Worm (Caenorhabditis elegans) whole organism, L4 larva: ENCODE measurements around the gene F46H5.2.

ENCODE experiments used
- F49E8.2 ChIP-seq: sonication (generic microtip); optimal IDR thresholded peaks from 2 replicates; lab custom pipeline; 2016; ENCODE audit warnings: missing compliant biosample characterization, mild to moderate bottlenecking, missing genetic modification characterization, borderline replicate concordance
- T20F7.1 ChIP-seq: fragments of 200-800 bp; sonication (Bioruptor generic); optimal IDR thresholded peaks from 2 replicates; lab custom pipeline; 2018; ENCODE audit warnings: mild to moderate bottlenecking, missing genetic modification characterization, missing compliant biosample characterization
- T26A8.4 ChIP-seq: fragments of 200-800 bp; sonication (Bioruptor generic); IDR thresholded peaks from 2 replicates; pipeline ENCODE4 v1.3.6; 2022; ENCODE audit warnings: missing genetic modification characterization, missing compliant biosample characterization
- attf-4 ChIP-seq: sonication (generic microtip); optimal IDR thresholded peaks from 3 replicates; lab custom pipeline; 2017; ENCODE audit warnings: missing biosample characterization, missing genetic modification characterization
- ceh-44 ChIP-seq: fragments of 200-800 bp; sonication (Bioruptor generic); IDR thresholded peaks from 2 replicates; pipeline ENCODE4 v1.3.6; 2022; ENCODE audit warnings: missing genetic modification reagents, missing genetic modification characterization, missing compliant biosample characterization
- ceh-82 ChIP-seq: sonication (generic microtip); optimal IDR thresholded peaks from 2 replicates; lab custom pipeline; 2017; ENCODE audit warnings: missing biosample characterization, missing genetic modification characterization
- ces-1 ChIP-seq: fragments of 150-350 bp; sonication (generic microtip); optimal IDR thresholded peaks from 4 replicates; lab custom pipeline; 2014; ENCODE audit warnings: missing biosample characterization, missing genetic modification reagents, missing genetic modification characterization
- daf-12 ChIP-seq: fragments of 150-350 bp; optimal IDR thresholded peaks from 2 replicates; lab custom pipeline; 2014; ENCODE audit warnings: missing biosample characterization, missing genetic modification reagents, missing genetic modification characterization
- daf-19 ChIP-seq: fragments of 200-800 bp; sonication (Bioruptor generic); conservative IDR thresholded peaks from 2 replicates; pipeline ENCODE4 v1.3.6; 2022; ENCODE audit warnings: missing genetic modification characterization, missing compliant biosample characterization
- daf-8 ChIP-seq: fragments of 200-800 bp; sonication (Bioruptor generic); IDR thresholded peaks from 2 replicates; pipeline ENCODE4 v1.3.6; 2022; ENCODE audit warnings: missing genetic modification characterization, missing compliant biosample characterization
- dmd-8 ChIP-seq: fragments of 200-800 bp; sonication (Bioruptor generic); IDR thresholded peaks from 2 replicates; pipeline ENCODE4 v1.3.6; 2022; ENCODE audit warnings: missing genetic modification characterization, missing compliant biosample characterization
- dve-1 ChIP-seq: sonication (generic microtip); optimal IDR thresholded peaks from 2 replicates; lab custom pipeline; 2017; ENCODE audit warnings: antibody characterized with exemption, mild to moderate bottlenecking, missing genetic modification characterization, missing compliant biosample characterization; ENCODE audit not compliant: insufficient read depth
- fkh-10 ChIP-seq: fragments of 150-350 bp; optimal IDR thresholded peaks from 2 replicates; lab custom pipeline; 2014; ENCODE audit warnings: missing biosample characterization, missing genetic modification reagents, missing genetic modification characterization
- hif-1 ChIP-seq, 2 experiments: sonication (generic microtip); optimal IDR thresholded peaks; 2 replicates each; lab custom pipeline; 2016 to 2017; ENCODE audit warnings: missing compliant biosample characterization in 2 of 2, missing genetic modification characterization in 2 of 2, missing genetic modification reagents in 2 of 2, missing genotype in 2 of 2, mild to moderate bottlenecking in 1 of 2
- hlh-30 ChIP-seq: sonication (generic microtip); optimal IDR thresholded peaks from 2 replicates; lab custom pipeline; 2017; ENCODE audit warnings: antibody characterized with exemption, mild to moderate bottlenecking, missing genetic modification characterization, missing compliant biosample characterization; ENCODE audit not compliant: insufficient read depth
- hmg-1.1 ChIP-seq: fragments of 200-800 bp; sonication (Bioruptor generic); IDR thresholded peaks from 2 replicates; pipeline ENCODE4 v1.3.6; 2022; ENCODE audit warnings: missing genetic modification reagents, missing genetic modification characterization, missing compliant biosample characterization
- jun-1 ChIP-seq: fragments of 150-350 bp; optimal IDR thresholded peaks from 2 replicates; lab custom pipeline; 2014; ENCODE audit warnings: missing biosample characterization, missing genetic modification reagents, missing genetic modification characterization
- lin-1 ChIP-seq: fragments of 200-800 bp; sonication (Bioruptor generic); IDR thresholded peaks from 2 replicates; pipeline ENCODE4 v1.3.6; 2022; ENCODE audit warnings: missing genetic modification reagents, missing genetic modification characterization, missing compliant biosample characterization
- lin-29 ChIP-seq: fragments of 200-800 bp; sonication (Bioruptor generic); IDR thresholded peaks from 2 replicates; pipeline ENCODE4 v1.3.6; 2022; ENCODE audit warnings: missing genetic modification reagents, missing genetic modification characterization, missing compliant biosample characterization
- lin-38 ChIP-seq: fragments of 200-800 bp; sonication (Bioruptor generic); IDR thresholded peaks from 2 replicates; pipeline ENCODE4 v1.3.6; 2022; ENCODE audit warnings: missing genetic modification reagents, missing genetic modification characterization, missing compliant biosample characterization
- lin-39 ChIP-seq: fragments of 150-350 bp; optimal IDR thresholded peaks from 2 replicates; lab custom pipeline; 2014; ENCODE audit warnings: missing biosample characterization, missing genetic modification reagents, missing genetic modification characterization
- lir-3 ChIP-seq: sonication (generic microtip); optimal IDR thresholded peaks from 2 replicates; lab custom pipeline; 2016; ENCODE audit warnings: mild to moderate bottlenecking, missing genetic modification characterization, missing compliant biosample characterization
- lsy-2 ChIP-seq, 2 experiments: fragments of 150-350 bp in 1 of 2; sonication (generic microtip) in 1 of 2; optimal IDR thresholded peaks; 2 replicates each; lab custom pipeline; 2014 to 2017; ENCODE audit warnings: missing biosample characterization in 2 of 2, missing genetic modification characterization in 2 of 2
- madf-5 ChIP-seq, 2 experiments: fragments of 200-800 bp; sonication (Bioruptor generic); IDR thresholded peaks; 2 replicates each; pipeline ENCODE4 v1.3.6; 2022; ENCODE audit warnings: missing compliant biosample characterization in 2 of 2, missing genetic modification characterization in 2 of 2
- madf-9 ChIP-seq: fragments of 200-800 bp; sonication (Bioruptor generic); conservative IDR thresholded peaks from 2 replicates; pipeline ENCODE4 v1.3.6; 2022; ENCODE audit warnings: missing genetic modification reagents, missing genetic modification characterization, missing compliant biosample characterization
- mdl-1 ChIP-seq, 2 experiments: fragments of 150-350 bp in 1 of 2; sonication (generic microtip) in 1 of 2; optimal IDR thresholded peaks; 2 replicates each; lab custom pipeline; 2014 to 2017; ENCODE audit warnings: missing biosample characterization in 2 of 2, missing genetic modification characterization in 2 of 2
- mdt-29 ChIP-seq: fragments of 200-800 bp; sonication (Bioruptor generic); IDR thresholded peaks from 2 replicates; pipeline ENCODE4 v1.3.6; 2022; ENCODE audit warnings: missing genetic modification reagents, missing genetic modification characterization, missing compliant biosample characterization
- mep-1 ChIP-seq: fragments of 150-350 bp; sonication (generic microtip); optimal IDR thresholded peaks from 3 replicates; lab custom pipeline; 2014; ENCODE audit warnings: missing biosample characterization, missing genetic modification characterization
- mxl-2 ChIP-seq: fragments of 200-800 bp; sonication (Bioruptor generic); conservative IDR thresholded peaks from 2 replicates; pipeline ENCODE4 v1.3.6; 2022; ENCODE audit warnings: missing genetic modification reagents, missing genetic modification characterization, missing compliant biosample characterization
- mxl-3 ChIP-seq: fragments of 200-800 bp; sonication (Bioruptor generic); optimal IDR thresholded peaks from 2 replicates; lab custom pipeline; 2018; ENCODE audit warnings: mild to moderate bottlenecking, missing genetic modification characterization, missing compliant biosample characterization
- nhr-237 ChIP-seq: sonication (generic microtip); optimal IDR thresholded peaks from 2 replicates; lab custom pipeline; 2017; ENCODE audit warnings: missing biosample characterization, missing genetic modification characterization
- nhr-25 ChIP-seq: sonication (generic microtip); optimal IDR thresholded peaks from 2 replicates; lab custom pipeline; 2017; ENCODE audit warnings: missing genetic modification characterization, mild to moderate bottlenecking, missing compliant biosample characterization, antibody characterized with exemption, moderate library complexity, borderline replicate concordance; ENCODE audit not compliant: insufficient read depth
- nhr-42 ChIP-seq: fragments of 200-800 bp; sonication (Bioruptor generic); IDR thresholded peaks from 2 replicates; pipeline ENCODE4 v1.3.6; 2022; ENCODE audit warnings: missing genetic modification characterization, missing compliant biosample characterization
- nhr-76 ChIP-seq: fragments of 150-350 bp; optimal IDR thresholded peaks from 2 replicates; lab custom pipeline; 2014; ENCODE audit warnings: missing biosample characterization, missing genetic modification characterization
- rbr-2 ChIP-seq: sonication (generic microtip); optimal IDR thresholded peaks from 2 replicates; lab custom pipeline; 2016; ENCODE audit warnings: missing genotype, missing genetic modification characterization, missing compliant biosample characterization
- skn-1 ChIP-seq: fragments of 150-350 bp; optimal IDR thresholded peaks from 2 replicates; lab custom pipeline; 2014; ENCODE audit warnings: missing biosample characterization, missing genetic modification characterization
- snpc-4 ChIP-seq: fragments of 150-350 bp; optimal IDR thresholded peaks from 2 replicates; lab custom pipeline; 2014; ENCODE audit warnings: missing biosample characterization, missing genetic modification characterization
- tag-97 ChIP-seq: fragments of 200-800 bp; sonication (Bioruptor generic); IDR thresholded peaks from 2 replicates; pipeline ENCODE4 v1.3.6; 2022; ENCODE audit warnings: missing genetic modification characterization, missing compliant biosample characterization
- tra-1 ChIP-seq: fragments of 200-800 bp; sonication (Bioruptor generic); IDR thresholded peaks from 2 replicates; pipeline ENCODE4 v1.3.6; 2022; ENCODE audit warnings: missing genetic modification reagents, missing genetic modification characterization, missing compliant biosample characterization
- unc-130 ChIP-seq: sonication (generic microtip); optimal IDR thresholded peaks from 2 replicates; lab custom pipeline; 2016; ENCODE audit warnings: missing genetic modification reagents, missing genetic modification characterization, missing compliant biosample characterization
- unc-39 ChIP-seq: sonication (generic microtip); optimal IDR thresholded peaks from 2 replicates; lab custom pipeline; 2017; ENCODE audit warnings: missing biosample characterization, missing genetic modification characterization
- unc-62 ChIP-seq, 3 experiments: fragments of 150-350 bp in 1 of 3; sonication (generic microtip); optimal IDR thresholded peaks in 2 of 3; peaks in 1 of 3; 1 replicate in 1 of 3; 2 replicates in 2 of 3; lab custom pipeline; 2014 to 2017; ENCODE audit warnings: missing biosample characterization in 3 of 3, missing genetic modification characterization in 3 of 3, missing genetic modification reagents in 3 of 3, missing genotype in 1 of 3
- zag-1 ChIP-seq: fragments of 150-350 bp; optimal IDR thresholded peaks from 2 replicates; lab custom pipeline; 2014; ENCODE audit warnings: missing biosample characterization, missing genetic modification characterization
- zfp-2 ChIP-seq: sonication (generic microtip); optimal IDR thresholded peaks from 2 replicates; lab custom pipeline; 2016; ENCODE audit warnings: mild to moderate bottlenecking, missing genetic modification characterization, missing compliant biosample characterization
- zfp-3 ChIP-seq: fragments of 200-800 bp; sonication (Bioruptor generic); conservative IDR thresholded peaks from 2 replicates; pipeline ENCODE4 v1.3.6; 2022; ENCODE audit warnings: missing genetic modification reagents, missing genetic modification characterization, missing compliant biosample characterization
- zip-11 ChIP-seq: fragments of 200-800 bp; sonication (Bioruptor generic); IDR thresholded peaks from 2 replicates; pipeline ENCODE4 v1.3.6; 2022; ENCODE audit warnings: missing genetic modification characterization, missing compliant biosample characterization
- zip-2 ChIP-seq: fragments of 150-350 bp; optimal IDR thresholded peaks from 2 replicates; lab custom pipeline; 2014; ENCODE audit warnings: missing biosample characterization, missing genetic modification characterization
- ztf-7 ChIP-seq: fragments of 150-350 bp; optimal IDR thresholded peaks from 2 replicates; lab custom pipeline; 2014; ENCODE audit warnings: missing biosample characterization, missing genetic modification characterization

Gene F46H5.2

ce11 chrX:7242878-7243277 is 22.6 kb upstream of the F46H5.2 start, which contains the start of gene F46H5.7 (continued):
- TF ChIP-seq unc-62 (GFP tag; optimal IDR thresholded peaks at IDR 0.05 in 1 of 2; lab: Kevin White, UChicago) (no peak), unc-62 (tag; optimal IDR thresholded peaks at IDR 0.05; lab: Kevin White, UChicago) (no peak), unc-130 (no peak), ceh-44 (GFP tag; lab: Robert Waterston, UW) (no peak)

- TF ChIP-seq skn-1 (tag; lab: Kevin White, UChicago) (no peak), jun-1 (tag; lab: Kevin White, UChicago) (no peak), lin-39 (tag; lab: Kevin White, UChicago) (no peak), daf-12 (tag; lab: Kevin White, UChicago) (no peak), unc-130 (no peak), lir-3 (tag; lab: Kevin White, UChicago) (no peak), nhr-76 (tag; lab: Kevin White, UChicago) (no peak), rbr-2 (tag; lab: Kevin White, UChicago) (no peak), hmg-1.1 (GFP tag; lab: Robert Waterston, UW) (0 out of 2 replicates have a peak, but pooled peaks have one; percentile 17), tag-97 (no peak), lsy-2 (tag; optimal IDR thresholded peaks at IDR 0.05; lab: Kevin White, UChicago) (no peak), zip-2 (tag; lab: Kevin White, UChicago) (no peak), zag-1 (tag; lab: Kevin White, UChicago) (no peak), ceh-44 (GFP tag; lab: Robert Waterston, UW) (no peak), fkh-10 (GFP tag; lab: Kevin White, UChicago) (no peak), hif-1 (tag; optimal IDR thresholded peaks at IDR 0.05; lab: Kevin White, UChicago) (peak in 1 of 2 experiments; percentile 25), mdl-1 (tag; optimal IDR thresholded peaks at IDR 0.05; lab: Kevin White, UChicago) (peak in 1 of 2 experiments; percentile 61), snpc-4 (tag; lab: Kevin White, UChicago) (no peak), mep-1 (tag; lab: Kevin White, UChicago) (peak; percentile 31), ztf-7 (tag; lab: Kevin White, UChicago) (no peak), nhr-25 (tag; lab: Kevin White, UChicago) (no peak), daf-8 (GFP tag; lab: Robert Waterston, UW) (no peak), zip-11 (GFP tag; lab: Robert Waterston, UW) (no peak), nhr-42 (GFP tag; lab: Robert Waterston, UW) (no peak), mxl-3 (GFP tag; lab: Kevin White, UChicago) (peak; percentile 35), mxl-2 (GFP tag; lab: Robert Waterston, UW) (0 out of 2 replicates have a peak, but pooled peaks have one; percentile 26), zfp-2 (no peak), ceh-82 (tag; lab: Kevin White, UChicago) (no peak), nhr-237 (tag; lab: Kevin White, UChicago) (no peak), daf-19 (GFP tag; lab: Robert Waterston, UW) (no peak), lin-1 (GFP tag; lab: Robert Waterston, UW) (peak; percentile 85), T20F7.1 (GFP tag; lab: Kevin White, UChicago) (peak; percentile 48), ces-1 (GFP tag; lab: Kevin White, UChicago) (no peak), dve-1 (tag; lab: Kevin White, UChicago) (peak; percentile 92), dmd-8 (no peak), unc-62 (GFP tag; optimal IDR thresholded peaks at IDR 0.05 in 1 of 2; lab: Kevin White, UChicago) (no peak), unc-62 (tag; optimal IDR thresholded peaks at IDR 0.05; lab: Kevin White, UChicago) (no peak), madf-5 (GFP tag; IDR thresholded peaks at IDR 0.05; lab: Robert Waterston, UW) (no peak), lin-29 (no peak), tra-1 (GFP tag; lab: Robert Waterston, UW) (peak; percentile 86), lin-38 (GFP tag; lab: Robert Waterston, UW) (no peak), madf-9 (no peak), attf-4 (tag; lab: Kevin White, UChicago) (no peak), hlh-30 (tag; lab: Kevin White, UChicago) (peak; percentile 76), unc-39 (tag; lab: Kevin White, UChicago) (no peak), mdt-29 (peak; percentile 74), F49E8.2 (no peak), T26A8.4 (GFP tag; lab: Robert Waterston, UW) (no peak; the same call in 1 of the 2 replicates), zfp-3 (no peak; the same call in 1 of the 2 replicates)
Measured at ce11 chrX:7244756-7245155, 20.7 kb upstream of the F46H5.2 start.
